Fruit fly (Drosophila melanogaster) whole organism, pupa: ENCODE results near the gene CG14073.
A peak's percentile ranks its signal among the peaks of the same experiment; 100 is the strongest.

Source experiments
- CG12605 ChIP-seq: fragments of 200-800 bp; sonication (Bioruptor generic); IDR thresholded peaks from 2 replicates; pipeline ENCODE4 v1.3.6; 2022; ENCODE audit warnings: missing biosample characterization, missing genetic modification characterization
- CG13204 ChIP-seq: fragments of 200-800 bp; sonication (Bioruptor generic); optimal IDR thresholded peaks from 2 replicates; lab custom pipeline; 2018; ENCODE audit warnings: missing biosample characterization, mild to moderate bottlenecking, missing genetic modification characterization, moderate library complexity
- CG14655 ChIP-seq: fragments of 200-800 bp; sonication (Bioruptor generic); optimal IDR thresholded peaks from 3 replicates; lab custom pipeline; 2017; ENCODE audit warnings: mild to moderate bottlenecking, missing biosample characterization, missing genetic modification reagents, missing genetic modification characterization
- CG17806 ChIP-seq: fragments of 200-800 bp; sonication (Bioruptor generic); optimal IDR thresholded peaks from 2 replicates; lab custom pipeline; 2018; ENCODE audit warnings: missing biosample characterization, mild to moderate bottlenecking, missing genetic modification characterization, moderate library complexity
- CG32121 ChIP-seq: fragments of 200-800 bp; sonication (Bioruptor generic); IDR thresholded peaks from 2 replicates; pipeline ENCODE4 v1.3.6; 2022; ENCODE audit warnings: missing biosample characterization, missing genetic modification characterization
- CG34367 ChIP-seq: fragments of 200-800 bp; sonication (Bioruptor generic); optimal IDR thresholded peaks from 2 replicates; lab custom pipeline; 2018; ENCODE audit warnings: missing biosample characterization, mild to moderate bottlenecking, missing genetic modification characterization
- CG8301 ChIP-seq: fragments of 200-800 bp; sonication (Bioruptor generic); optimal IDR thresholded peaks from 2 replicates; lab custom pipeline; 2018; ENCODE audit warnings: missing biosample characterization, mild to moderate bottlenecking, missing genetic modification characterization
- CG9948 ChIP-seq: fragments of 200-800 bp; sonication (Bioruptor generic); optimal IDR thresholded peaks from 2 replicates; lab custom pipeline; 2018; ENCODE audit warnings: missing biosample characterization, mild to moderate bottlenecking, missing genetic modification characterization, moderate library complexity
- Pif1B ChIP-seq: fragments of 200-800 bp; sonication (Bioruptor generic); optimal IDR thresholded peaks from 3 replicates; lab custom pipeline; 2016; ENCODE audit warnings: missing biosample characterization, missing genetic modification characterization
- Snoo ChIP-seq: fragments of 200-800 bp; sonication (Bioruptor generic); optimal IDR thresholded peaks from 3 replicates; lab custom pipeline; 2017; ENCODE audit warnings: missing biosample characterization, mild to moderate bottlenecking, missing genetic modification characterization, inconsistent platforms
- fd96Ca ChIP-seq: fragments of 200-800 bp; sonication (Bioruptor generic); IDR thresholded peaks from 3 replicates; pipeline ENCODE4 v1.3.6; 2022; ENCODE audit warnings: missing biosample characterization, missing genetic modification characterization
- rn ChIP-seq: fragments of 200-800 bp; sonication (Bioruptor generic); IDR thresholded peaks from 2 replicates; pipeline ENCODE4 v1.3.6; 2022; ENCODE audit warnings: missing biosample characterization, missing genetic modification characterization

- peak; percentile 80 for TF ChIP-seq CG8301 (tag; lab: Kevin White, UChicago)
- TF ChIP-seq CG13204 = peak; percentile 83
- peak; percentile 84 for TF ChIP-seq CG32121
- no peak for TF ChIP-seq fd96Ca
- TF ChIP-seq CG12605 (GFP tag; lab: Robert Waterston, UW) = peak; percentile 59; the same call in 1 of the 2 replicates
- TF ChIP-seq CG34367 = peak; percentile 62
- TF ChIP-seq Pif1B = peak; percentile 65
- no peak; the same call in 1 of the 2 replicates for TF ChIP-seq rn (GFP tag; lab: Robert Waterston, UW)
- peak; percentile 71 for TF ChIP-seq Snoo (tag; lab: Kevin White, UChicago)
- peak; percentile 44 for TF ChIP-seq CG17806 (tag; lab: Kevin White, UChicago)
- TF ChIP-seq CG9948 (tag; lab: Kevin White, UChicago) = peak; percentile 29
- peak; percentile 86 for TF ChIP-seq CG14655 (GFP tag; lab: Kevin White, UChicago)
Observed at dm6 chr3L:18813963-18814647, 6.4 kb downstream of the CG14073 start.
